Worm (Caenorhabditis elegans): Measurements from ENCODE around the gene srh-173.

The srh-173 gene

ce11 chrV:19986788-19987187 is 13.7 kb downstream of the srh-173 start (continued):
- TF ChIP-seq pax-1 (tag; optimal IDR thresholded peaks at IDR 0.05): no peak
- no peak for TF ChIP-seq mec-3 (tag; optimal IDR thresholded peaks at IDR 0.05; ENCODE audit: borderline replicate concordance)
- TF ChIP-seq syd-9 (tag; optimal IDR thresholded peaks at IDR 0.05): no peak

ce11 chrV:19987684-19988083 is 14.6 kb downstream of the srh-173 start, which contains the start of gene sri-67:
sri-67 (plus strand) TSS chrV:19987984.
- TF ChIP-seq hlh-6 (tag; optimal IDR thresholded peaks at IDR 0.05) (no peak), madf-2 (tag; optimal IDR thresholded peaks at IDR 0.05) (no peak), elt-2 (tag; optimal IDR thresholded peaks at IDR 0.05) (no peak), ets-4 (tag; optimal IDR thresholded peaks at IDR 0.05) (no peak), unc-55 (GFP tag; optimal IDR thresholded peaks at IDR 0.05) (no peak), pqm-1 (tag; optimal IDR thresholded peaks at IDR 0.05) (no peak), ceh-22 (tag; optimal IDR thresholded peaks at IDR 0.05) (no peak), odd-2 (tag; optimal IDR thresholded peaks at IDR 0.05) (no peak), tbx-2 (tag; optimal IDR thresholded peaks at IDR 0.05) (no peak), ama-1 (optimal IDR thresholded peaks at IDR 0.05) (no peak), dmd-4 (tag; optimal IDR thresholded peaks at IDR 0.05; ENCODE audit: borderline replicate concordance) (no peak), K09A11.1 (tag; optimal IDR thresholded peaks at IDR 0.05; ENCODE audit: insufficient read depth) (no peak), ttx-3 (tag; optimal IDR thresholded peaks at IDR 0.05) (no peak), elt-4 (tag; optimal IDR thresholded peaks at IDR 0.05) (no peak), pros-1 (tag; optimal IDR thresholded peaks at IDR 0.05) (no peak), ceh-19 (GFP tag; optimal IDR thresholded peaks at IDR 0.05) (no peak), ceh-30 (tag; optimal IDR thresholded peaks at IDR 0.05) (no peak), unc-86 (tag; optimal IDR thresholded peaks at IDR 0.05) (no peak), rnt-1 (tag; optimal IDR thresholded peaks at IDR 0.05) (no peak), hlh-30 (tag; optimal IDR thresholded peaks at IDR 0.05; ENCODE audit: insufficient read depth) (no peak)

- no peak for TF ChIP-seq ceh-31 (tag; optimal IDR thresholded peaks at IDR 0.05)
- TF ChIP-seq sox-4 (tag; optimal IDR thresholded peaks at IDR 0.05): no peak
- TF ChIP-seq rnt-1 (tag; optimal IDR thresholded peaks at IDR 0.05): no peak
- no peak for TF ChIP-seq madf-2 (tag; optimal IDR thresholded peaks at IDR 0.05)
- no peak for TF ChIP-seq ceh-48 (tag; optimal IDR thresholded peaks at IDR 0.05)
- TF ChIP-seq hlh-30 (tag; optimal IDR thresholded peaks at IDR 0.05; ENCODE audit: insufficient read depth): no peak
- no peak for TF ChIP-seq ets-4 (tag; optimal IDR thresholded peaks at IDR 0.05)
- TF ChIP-seq unc-86 (tag; optimal IDR thresholded peaks at IDR 0.05): no peak
- TF ChIP-seq unc-3 (GFP tag; conservative IDR thresholded peaks at IDR 0.05): no peak
- no peak for TF ChIP-seq unc-3 (tag; optimal IDR thresholded peaks at IDR 0.05)
- no peak for TF ChIP-seq Y22D7AL.16 (tag; optimal IDR thresholded peaks at IDR 0.05)
- no peak for TF ChIP-seq ttx-3 (tag; optimal IDR thresholded peaks at IDR 0.05)
- TF ChIP-seq pag-3 (tag; optimal IDR thresholded peaks at IDR 0.05; ENCODE audit: borderline replicate concordance): no peak
- no peak for TF ChIP-seq F13H6.1 (tag; optimal IDR thresholded peaks at IDR 0.05)
- TF ChIP-seq pros-1 (tag; optimal IDR thresholded peaks at IDR 0.05): no peak
Measured at ce11 chrV:19994093-19994492, 21.0 kb downstream of the srh-173 start, which contains the start of gene Y60A3A.25. Y60A3A.25 (minus strand) TSS chrV:19994193.

- TF ChIP-seq syd-9 (tag; optimal IDR thresholded peaks at IDR 0.05) (no peak), ama-1 (optimal IDR thresholded peaks at IDR 0.05) (no peak), hlh-15 (tag; optimal IDR thresholded peaks at IDR 0.05) (no peak), unc-55 (GFP tag; optimal IDR thresholded peaks at IDR 0.05) (no peak), ceh-30 (tag; optimal IDR thresholded peaks at IDR 0.05) (no peak)
Measured at ce11 chrV:19994665-19995064, 21.6 kb downstream of the srh-173 start.

- TF ChIP-seq sox-2 (GFP tag; IDR thresholded peaks at IDR 0.05): no peak
- no peak for TF ChIP-seq dve-1 (tag; optimal IDR thresholded peaks at IDR 0.05)
- TF ChIP-seq npax-4 (tag; optimal IDR thresholded peaks at IDR 0.05): no peak
- no peak for TF ChIP-seq ceh-30 (tag; optimal IDR thresholded peaks at IDR 0.05)
Measured at ce11 chrV:19997481-19997880, 24.4 kb downstream of the srh-173 start.
